Worm (Caenorhabditis elegans): ENCODE results near the gene nekl-4.

DNA sequence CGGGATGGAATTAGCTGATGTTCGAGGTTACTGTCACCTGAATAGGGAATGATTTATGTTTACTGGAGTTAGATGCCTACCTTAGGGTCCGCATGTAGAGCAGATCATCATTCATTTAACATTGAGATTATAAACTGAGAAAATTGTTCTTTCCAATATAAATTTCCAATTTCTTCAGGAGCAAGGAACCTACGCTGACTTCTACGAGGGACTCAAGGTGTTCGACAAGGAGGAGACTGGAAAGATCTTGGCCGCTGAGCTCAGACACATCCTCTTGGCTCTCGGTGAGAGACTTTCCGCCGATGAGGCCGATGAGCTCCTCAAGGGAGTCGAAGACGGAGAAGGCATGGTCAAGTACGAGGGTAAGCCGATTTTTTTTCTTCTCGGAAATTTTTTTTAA, 49.2 kb upstream of the nekl-4 start:
- TF ChIP-seq swsn-7 (tag; optimal IDR thresholded peaks at IDR 0.05), result no peak
- no peak for TF ChIP-seq lir-3 (tag; optimal IDR thresholded peaks at IDR 0.05; ENCODE audit: poor library complexity)
- TF ChIP-seq dpl-1 (GFP tag; optimal IDR thresholded peaks at IDR 0.05), result no peak
- TF ChIP-seq lsy-2 (tag; optimal IDR thresholded peaks at IDR 0.05), result no peak
- TF ChIP-seq fos-1 (tag; optimal IDR thresholded peaks at IDR 0.05), result no peak
- no peak for TF ChIP-seq hpl-2 (GFP tag; optimal IDR thresholded peaks at IDR 0.05)

Data from whole organism, L1 larva.